Fruit fly (Drosophila melanogaster): ENCODE results near the gene amrt.

amrt gene

DNA sequence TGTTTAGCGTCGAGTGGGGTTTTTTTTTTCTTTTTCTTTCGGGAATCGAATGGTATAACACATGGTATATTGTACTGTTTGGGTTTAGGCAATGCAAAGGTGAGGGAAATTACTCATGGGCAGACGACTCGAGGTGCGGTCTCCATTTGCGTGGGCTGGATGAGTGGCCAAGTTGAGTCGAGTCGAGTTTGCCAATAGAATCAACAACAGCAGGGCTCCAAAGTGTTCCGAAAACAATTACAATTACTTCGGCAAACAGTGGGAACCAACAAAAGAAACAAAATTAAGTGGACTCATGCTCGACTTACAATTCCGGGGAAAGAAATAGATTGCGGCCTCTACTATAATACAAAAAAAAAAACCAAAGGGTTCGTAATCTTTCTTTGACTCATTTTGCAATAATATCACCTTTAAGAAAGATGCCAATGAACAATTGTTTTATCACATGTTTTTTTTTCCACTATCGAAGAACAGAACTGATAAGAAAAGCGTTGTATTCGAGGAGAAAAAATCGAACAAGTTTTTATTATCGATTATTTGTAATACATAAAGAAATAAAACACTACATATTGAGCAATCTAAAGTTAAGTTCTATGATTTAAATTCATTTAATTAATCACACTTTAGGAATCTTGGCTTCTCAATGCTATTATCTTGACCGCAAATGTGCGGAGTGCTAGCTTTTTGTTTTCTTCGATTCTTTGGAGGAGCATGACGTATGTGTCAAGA, 38.2 kb downstream of the amrt start:
- TF ChIP-seq Crg-1 (GFP tag; optimal IDR thresholded peaks at IDR 0.05) (no peak), CG7101 (tag; optimal IDR thresholded peaks at IDR 0.05) (no peak), CG12768 (GFP tag; optimal IDR thresholded peaks at IDR 0.05) (no peak), tj (GFP tag; optimal IDR thresholded peaks at IDR 0.05) (no peak), Mnt (GFP tag; optimal IDR thresholded peaks at IDR 0.05) (no peak), kay (GFP tag; ENCODE audit: borderline replicate concordance) (no peak), CG5204 (GFP tag; optimal IDR thresholded peaks at IDR 0.05) (no peak), pad (GFP tag; optimal IDR thresholded peaks at IDR 0.05) (no peak), Hr96 (GFP tag; optimal IDR thresholded peaks at IDR 0.05) (no peak)

DNA sequence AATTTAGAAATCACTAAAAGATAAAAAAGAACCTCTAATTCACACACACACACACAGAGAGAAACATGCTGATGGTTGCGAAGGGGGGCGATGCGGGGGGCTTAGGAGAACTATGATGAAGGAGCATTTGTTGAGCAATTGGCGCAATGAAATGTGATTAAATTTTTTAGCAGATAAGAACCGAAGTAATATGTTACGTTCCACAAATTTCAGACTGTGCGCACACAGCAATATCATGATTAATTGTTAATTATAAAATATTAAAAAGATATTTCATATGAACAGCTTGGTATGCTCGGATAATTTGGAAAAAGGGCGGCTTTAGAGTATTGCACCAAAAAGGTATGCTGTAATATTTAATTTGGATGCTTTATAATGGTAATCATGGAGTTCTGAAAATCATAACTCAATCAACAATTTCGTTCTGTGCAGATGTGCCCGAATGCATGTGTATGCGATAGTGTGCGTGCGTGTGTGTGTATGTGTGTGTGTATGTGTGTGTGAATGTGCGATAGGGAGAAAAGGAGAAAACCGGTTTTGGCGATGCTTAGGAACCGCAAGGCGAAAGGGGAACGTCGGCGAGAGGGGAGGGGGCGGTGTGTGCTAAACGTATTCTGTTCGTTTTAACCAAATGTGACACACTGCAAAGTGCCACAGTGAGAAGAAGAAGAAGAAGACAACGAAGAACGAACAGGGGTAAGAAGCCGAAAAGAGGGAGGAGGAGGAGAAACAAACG, 38.9 kb downstream of the amrt start:
- peak; percentile 93 for TF ChIP-seq pad (GFP tag; optimal IDR thresholded peaks at IDR 0.05)
- TF ChIP-seq Crg-1 (GFP tag; optimal IDR thresholded peaks at IDR 0.05) = no peak
- TF ChIP-seq toe (GFP tag; optimal IDR thresholded peaks at IDR 0.05) = no peak

DNA sequence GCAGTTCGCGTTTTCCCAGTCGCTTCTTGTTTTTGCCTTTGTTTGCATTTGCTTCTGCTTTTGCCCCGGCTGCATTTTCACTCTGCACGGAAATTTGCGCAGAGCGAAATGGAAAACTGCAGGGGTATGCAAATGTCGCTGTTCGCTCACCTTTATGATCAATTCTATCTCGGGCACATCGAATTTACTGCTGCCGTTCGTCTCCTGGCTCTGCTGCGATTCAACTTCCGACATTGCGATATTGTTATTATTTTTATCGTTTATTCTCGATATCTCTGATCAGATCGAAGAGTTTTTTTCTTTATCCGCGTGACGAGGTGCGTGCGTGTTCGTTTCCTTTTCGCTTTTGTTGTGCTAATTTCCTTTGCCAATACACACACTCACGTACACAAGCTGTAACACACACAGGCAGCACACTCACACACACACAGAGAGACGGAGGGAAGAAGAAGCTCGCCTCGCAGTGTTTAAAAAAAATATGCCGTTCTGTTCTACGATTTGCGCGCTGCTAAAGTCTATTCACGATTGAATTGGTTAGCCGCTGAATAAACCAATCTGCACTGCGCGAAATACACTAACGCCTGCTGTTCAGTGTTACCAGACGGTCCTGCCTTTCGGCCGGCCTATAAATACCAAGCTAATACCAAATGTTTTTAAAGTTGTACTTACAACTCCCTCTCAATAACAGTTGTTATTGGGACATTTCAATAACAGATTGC, 39.7 kb downstream of the amrt start, which contains the start of gene Clic:
Gene Clic, minus strand, starts transcription at position 533 of the 719 bp plus-strand sequence.
- TF ChIP-seq cic (GFP tag; optimal IDR thresholded peaks at IDR 0.05) (peak; percentile 8), CG33017 (tag; optimal IDR thresholded peaks at IDR 0.05) (no peak), Hr96 (GFP tag; optimal IDR thresholded peaks at IDR 0.05) (no peak), pad (GFP tag; optimal IDR thresholded peaks at IDR 0.05) (peak; percentile 45), Crg-1 (GFP tag; optimal IDR thresholded peaks at IDR 0.05) (peak; percentile 7), Clk (GFP tag; optimal IDR thresholded peaks at IDR 0.05) (no peak), CG7101 (tag; optimal IDR thresholded peaks at IDR 0.05) (peak; percentile 49), CG1620 (GFP tag; optimal IDR thresholded peaks at IDR 0.05) (peak; percentile 23), CG14711 (tag; optimal IDR thresholded peaks at IDR 0.05) (peak; percentile 50), Mnt (GFP tag; optimal IDR thresholded peaks at IDR 0.05) (peak; percentile 75), toe (GFP tag; optimal IDR thresholded peaks at IDR 0.05) (no peak), cnc (optimal IDR thresholded peaks at IDR 0.05) (no peak), tj (GFP tag; optimal IDR thresholded peaks at IDR 0.05) (peak; percentile 98), CG11617 (GFP tag; optimal IDR thresholded peaks at IDR 0.05) (no peak), bab1 (GFP tag; optimal IDR thresholded peaks at IDR 0.05) (peak; percentile 10), ovo (GFP tag; optimal IDR thresholded peaks at IDR 0.05) (peak; percentile 29)

DNA sequence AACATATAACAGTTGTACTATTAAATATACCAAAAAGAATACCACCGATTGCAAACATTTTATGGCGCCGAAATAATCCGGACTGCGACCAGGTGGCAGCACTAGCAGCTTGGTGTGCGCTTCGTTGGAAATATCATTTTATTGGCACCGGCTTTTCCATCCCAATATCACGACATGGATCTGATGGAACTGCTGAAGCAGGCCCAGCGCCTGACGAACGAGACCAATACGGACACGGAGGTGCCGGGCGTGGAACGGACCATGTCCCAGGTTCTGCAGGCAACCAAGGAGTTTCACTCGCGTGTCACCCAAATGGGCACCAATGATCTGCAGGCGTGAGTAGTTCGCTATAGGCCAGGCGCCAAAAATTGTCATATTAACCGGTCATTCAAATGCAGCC, 40.5 kb downstream of the amrt start, which contains the start of gene Nup93-1:
Gene Nup93-1, plus strand, starts transcription at position 74 of the 400 bp plus-strand sequence.
- TF ChIP-seq tj (GFP tag; optimal IDR thresholded peaks at IDR 0.05) (no peak), cnc (optimal IDR thresholded peaks at IDR 0.05) (no peak), pad (GFP tag; optimal IDR thresholded peaks at IDR 0.05) (no peak), CG33017 (tag; optimal IDR thresholded peaks at IDR 0.05) (no peak), CG5204 (GFP tag; optimal IDR thresholded peaks at IDR 0.05) (no peak), toe (GFP tag; optimal IDR thresholded peaks at IDR 0.05) (no peak), CG7101 (tag; optimal IDR thresholded peaks at IDR 0.05) (no peak), Clk (GFP tag; optimal IDR thresholded peaks at IDR 0.05) (no peak), Hr96 (GFP tag; optimal IDR thresholded peaks at IDR 0.05) (no peak), cic (GFP tag; optimal IDR thresholded peaks at IDR 0.05) (no peak), CG14711 (tag; optimal IDR thresholded peaks at IDR 0.05) (no peak), bab1 (GFP tag; optimal IDR thresholded peaks at IDR 0.05) (no peak), CG1620 (GFP tag; optimal IDR thresholded peaks at IDR 0.05) (no peak), kay (GFP tag; ENCODE audit: borderline replicate concordance) (no peak), Crg-1 (GFP tag; optimal IDR thresholded peaks at IDR 0.05) (no peak), CG11617 (GFP tag; optimal IDR thresholded peaks at IDR 0.05) (no peak)

DNA sequence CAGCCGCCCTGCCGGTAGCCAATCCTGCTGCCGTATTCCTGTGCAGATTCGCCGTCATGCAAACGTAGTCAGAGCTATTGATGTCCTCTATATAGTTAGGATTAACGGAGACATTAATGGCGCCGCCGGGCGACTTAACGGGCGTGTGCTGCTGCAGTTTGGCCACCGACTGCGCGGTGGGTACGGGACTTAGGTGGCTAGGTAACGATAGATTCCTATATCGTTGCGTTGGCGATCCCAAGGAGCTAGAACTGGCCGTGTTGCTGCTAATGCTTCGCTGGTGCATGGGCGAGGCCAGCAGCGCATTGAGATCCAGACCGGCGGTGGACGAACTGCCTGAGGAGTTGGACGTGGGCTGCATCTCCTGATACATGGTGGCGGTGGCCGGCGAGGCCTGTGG, 46.6 kb downstream of the amrt start:
- TF ChIP-seq CG11617 (GFP tag; optimal IDR thresholded peaks at IDR 0.05) (no peak), cnc (optimal IDR thresholded peaks at IDR 0.05) (no peak), pad (GFP tag; optimal IDR thresholded peaks at IDR 0.05) (no peak), cic (GFP tag; optimal IDR thresholded peaks at IDR 0.05) (no peak), CG14711 (tag; optimal IDR thresholded peaks at IDR 0.05) (no peak), Crg-1 (GFP tag; optimal IDR thresholded peaks at IDR 0.05) (no peak), CG5204 (GFP tag; optimal IDR thresholded peaks at IDR 0.05) (no peak), CG7045 (GFP tag; optimal IDR thresholded peaks at IDR 0.05) (no peak)

DNA sequence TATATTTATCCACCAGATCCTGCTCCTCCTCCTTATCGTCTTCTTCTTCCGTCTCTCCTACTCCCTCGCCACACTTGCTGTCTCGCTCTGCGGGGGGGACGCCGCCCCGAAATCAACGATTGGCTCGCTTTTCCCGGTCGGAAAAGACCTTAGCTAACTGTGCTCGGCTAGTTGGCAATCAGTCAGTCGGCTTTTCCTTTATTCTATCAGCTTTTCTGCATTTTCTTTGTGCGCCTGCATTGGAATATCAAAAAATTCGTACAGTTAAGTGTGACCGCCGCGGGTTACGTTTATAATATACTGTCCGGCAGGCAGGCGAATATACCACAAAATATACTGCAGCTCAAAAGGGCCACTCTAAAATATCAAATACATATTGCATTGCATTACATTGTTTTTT, 47.8 kb downstream of the amrt start, which contains the start of gene jub:
Gene jub, minus strand, starts transcription at position 289 of the 400 bp plus-strand sequence.
- TF ChIP-seq CG14711 (tag; optimal IDR thresholded peaks at IDR 0.05) = peak; percentile 32
- no peak for TF ChIP-seq Hr96 (GFP tag; optimal IDR thresholded peaks at IDR 0.05)
- peak; percentile 45 for TF ChIP-seq bab1 (GFP tag; optimal IDR thresholded peaks at IDR 0.05)

All from whole organism, adult.